Worm (Caenorhabditis elegans): ENCODE data around the gene mxl-1.
"Not testable (repeated sequence)": the region's sequence is repeated elsewhere in the genome, so short reads cannot be mapped to it uniquely, and the experiment has no call there.

The mxl-1 gene

ce11 chrV:11281414-11282209, 37.0 kb downstream of the mxl-1 start:
- TF ChIP-seq nhr-11 (tag; optimal IDR thresholded peaks at IDR 0.05) (no peak), unc-39 (tag; optimal IDR thresholded peaks at IDR 0.05) (no peak), nhr-25 (tag; optimal IDR thresholded peaks at IDR 0.05) (peak; percentile 45), mdl-1 (tag; optimal IDR thresholded peaks at IDR 0.05) (no peak), egl-5 (tag; optimal IDR thresholded peaks at IDR 0.05) (no peak), ama-1 (optimal IDR thresholded peaks at IDR 0.05) (no peak), elt-1 (tag; optimal IDR thresholded peaks at IDR 0.05) (no peak), zag-1 (tag; optimal IDR thresholded peaks at IDR 0.05) (no peak), pha-4 (tag; optimal IDR thresholded peaks at IDR 0.05) (peak; percentile 39), elt-2 (tag; optimal IDR thresholded peaks at IDR 0.05) (no peak), snpc-4 (tag; optimal IDR thresholded peaks at IDR 0.05) (no peak), fos-1 (tag; optimal IDR thresholded peaks at IDR 0.05) (no peak), egl-27 (tag; optimal IDR thresholded peaks at IDR 0.05) (no peak), ztf-11 (tag; optimal IDR thresholded peaks at IDR 0.05) (no peak), hmg-11 (tag; optimal IDR thresholded peaks at IDR 0.05) (peak; percentile 20), nhr-237 (tag; optimal IDR thresholded peaks at IDR 0.05) (no peak), nfya-1 (tag; optimal IDR thresholded peaks at IDR 0.05; ENCODE audit: insufficient read depth) (no peak), fkh-2 (tag; optimal IDR thresholded peaks at IDR 0.05) (no peak), aly-2 (tag; optimal IDR thresholded peaks at IDR 0.05) (no peak), daf-12 (tag; optimal IDR thresholded peaks at IDR 0.05) (no peak), lsy-12 (tag; optimal IDR thresholded peaks at IDR 0.05) (no peak), fkh-10 (GFP tag; optimal IDR thresholded peaks at IDR 0.05) (no peak), ZK546.5 (tag; optimal IDR thresholded peaks at IDR 0.05) (no peak), ceh-82 (tag; optimal IDR thresholded peaks at IDR 0.05) (no peak), tbx-2 (tag; optimal IDR thresholded peaks at IDR 0.05) (no peak), elt-3 (tag; optimal IDR thresholded peaks at IDR 0.05) (no peak), pqm-1 (tag; optimal IDR thresholded peaks at IDR 0.05) (no peak), unc-62 (GFP tag; optimal IDR thresholded peaks at IDR 0.05) (no peak), nhr-76 (tag; optimal IDR thresholded peaks at IDR 0.05) (no peak), ceh-28 (tag; optimal IDR thresholded peaks at IDR 0.05) (peak; percentile 49), nhr-23 (tag; optimal IDR thresholded peaks at IDR 0.05) (peak; percentile 33), nhr-67 (tag; optimal IDR thresholded peaks at IDR 0.05) (no peak), R02D3.7 (tag; optimal IDR thresholded peaks at IDR 0.05) (peak; percentile 28)

- TF ChIP-seq fos-1 (tag; optimal IDR thresholded peaks at IDR 0.05), result no peak
- TF ChIP-seq nhr-12 (tag; optimal IDR thresholded peaks at IDR 0.05), result no peak
- no peak for TF ChIP-seq unc-62 (GFP tag; optimal IDR thresholded peaks at IDR 0.05)
- no peak for TF ChIP-seq egl-5 (tag; optimal IDR thresholded peaks at IDR 0.05)
- no peak for TF ChIP-seq mml-1 (tag; optimal IDR thresholded peaks at IDR 0.05)
Measured at ce11 chrV:11282272-11282671, 37.6 kb downstream of the mxl-1 start, which contains the start of gene gly-20. Gene gly-20 (plus strand): TSS chrV:11282572.

ce11 chrV:11286114-11286513, 41.5 kb downstream of the mxl-1 start, which contains the start of gene C03E10.3:
Gene C03E10.3 (plus strand): TSS chrV:11286414.
- TF ChIP-seq snpc-4 (tag; optimal IDR thresholded peaks at IDR 0.05); hmg-11 (tag; optimal IDR thresholded peaks at IDR 0.05); fkh-10 (GFP tag; optimal IDR thresholded peaks at IDR 0.05): not testable (repeated sequence)

- TF ChIP-seq jun-1 (tag; optimal IDR thresholded peaks at IDR 0.05) (no peak), ceh-16 (tag; optimal IDR thresholded peaks at IDR 0.05) (no peak)
Measured at ce11 chrV:11290888-11291287, 46.2 kb downstream of the mxl-1 start, which contains the start of gene C03E10.1. Gene C03E10.1 (plus strand): TSS chrV:11291188.

Measured in whole organism, L3 larva.